Worm (Caenorhabditis elegans): ENCODE results near the gene kel-1.
A peak's percentile ranks its signal among the peaks of the same experiment; 100 is the strongest.

kel-1 gene

ce11 chrII:11713569-11713968 lies 24.8 kb downstream of the kel-1 start, which contains the start of gene F13D12.10:
Gene F13D12.10 (plus strand): TSS chrII:11713799.
- no peak for TF ChIP-seq dao-5 (tag; optimal IDR thresholded peaks at IDR 0.05)
- TF ChIP-seq him-1 (tag; optimal IDR thresholded peaks at IDR 0.05): no peak
- no peak for TF ChIP-seq W03F9.2 (tag; optimal IDR thresholded peaks at IDR 0.05)

DNA sequence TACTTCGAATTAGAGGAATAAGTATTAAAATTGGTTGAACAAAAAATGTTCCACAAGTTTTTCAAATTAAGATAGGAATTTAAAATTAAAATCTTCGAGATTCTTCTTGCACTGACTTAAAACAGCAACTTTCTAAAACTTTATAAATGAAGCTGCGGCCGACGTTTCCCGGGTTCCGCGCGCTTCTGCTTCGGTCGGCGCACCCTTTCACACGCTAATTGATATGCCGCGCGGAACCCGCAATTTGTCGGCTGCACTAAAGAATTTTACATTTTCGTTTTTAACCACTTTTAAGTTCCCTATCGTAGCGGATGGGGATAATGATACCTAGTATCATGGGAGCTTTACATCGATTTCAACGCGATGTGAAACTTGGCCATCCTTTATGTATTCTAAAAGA lies 26.0 kb downstream of the kel-1 start:
- TF ChIP-seq W03F9.2 (tag; optimal IDR thresholded peaks at IDR 0.05) (no peak), him-1 (tag; optimal IDR thresholded peaks at IDR 0.05) (no peak), dao-5 (tag; optimal IDR thresholded peaks at IDR 0.05) (no peak)

- TF ChIP-seq W03F9.2 (tag; optimal IDR thresholded peaks at IDR 0.05) (no peak), him-1 (tag; optimal IDR thresholded peaks at IDR 0.05) (no peak), dao-5 (tag; optimal IDR thresholded peaks at IDR 0.05) (no peak)
Measured at ce11 chrII:11719533-11719932, 30.8 kb downstream of the kel-1 start.

DNA sequence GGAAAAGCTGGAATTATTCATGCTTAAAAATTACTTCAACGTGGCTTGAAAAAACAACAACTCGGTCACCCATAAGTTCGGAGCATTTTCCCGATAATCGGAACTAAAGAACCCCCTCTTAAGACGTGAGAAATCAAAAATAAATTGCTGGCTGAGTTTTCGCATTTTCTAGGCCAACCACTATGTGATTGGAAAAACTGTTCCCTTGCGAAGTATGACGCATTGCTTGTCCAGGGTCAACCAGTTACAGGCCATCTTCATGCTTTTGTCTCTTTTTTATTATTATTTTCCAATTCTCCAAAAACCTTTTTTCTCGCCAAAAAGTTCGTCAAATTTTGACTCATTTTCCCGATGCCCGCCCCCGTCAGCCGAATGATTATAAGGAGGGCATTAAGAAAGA lies 31.4 kb downstream of the kel-1 start, which contains the start of gene F13D12.3:
Gene F13D12.3 (plus strand): TSS at position 301 of the 400 bp plus-strand sequence.
- TF ChIP-seq W03F9.2 (tag; optimal IDR thresholded peaks at IDR 0.05): no peak
- no peak for TF ChIP-seq him-1 (tag; optimal IDR thresholded peaks at IDR 0.05)
- no peak for TF ChIP-seq dao-5 (tag; optimal IDR thresholded peaks at IDR 0.05)

- TF ChIP-seq W03F9.2 (tag; optimal IDR thresholded peaks at IDR 0.05) (no peak), dao-5 (tag; optimal IDR thresholded peaks at IDR 0.05) (no peak), him-1 (tag; optimal IDR thresholded peaks at IDR 0.05) (no peak)
Measured at ce11 chrII:11720819-11721218, 32.1 kb downstream of the kel-1 start.

ce11 chrII:11721604-11722003 lies 32.9 kb downstream of the kel-1 start:
- no peak for TF ChIP-seq W03F9.2 (tag; optimal IDR thresholded peaks at IDR 0.05)
- TF ChIP-seq him-1 (tag; optimal IDR thresholded peaks at IDR 0.05): no peak
- no peak for TF ChIP-seq dao-5 (tag; optimal IDR thresholded peaks at IDR 0.05)

DNA sequence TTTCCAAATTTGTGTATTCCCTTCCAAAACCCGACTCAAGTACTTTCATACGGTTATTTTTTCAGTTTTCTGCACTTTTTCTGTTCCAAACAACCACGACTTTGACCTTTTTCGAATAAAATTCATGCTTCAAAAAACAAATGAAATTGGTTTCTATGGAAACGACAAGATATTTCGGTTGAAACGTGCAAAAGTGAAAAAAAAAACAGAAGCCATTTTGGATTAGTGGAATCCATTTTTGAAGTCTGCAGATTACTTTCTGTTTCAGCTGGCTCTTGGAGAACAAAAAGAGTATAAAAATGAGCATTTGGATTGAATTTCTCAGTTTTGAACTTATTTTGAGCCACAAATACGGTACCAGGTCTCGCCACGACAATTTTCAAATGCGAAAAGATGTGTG lies 33.4 kb downstream of the kel-1 start:
- no peak for TF ChIP-seq dao-5 (tag; optimal IDR thresholded peaks at IDR 0.05)

DNA sequence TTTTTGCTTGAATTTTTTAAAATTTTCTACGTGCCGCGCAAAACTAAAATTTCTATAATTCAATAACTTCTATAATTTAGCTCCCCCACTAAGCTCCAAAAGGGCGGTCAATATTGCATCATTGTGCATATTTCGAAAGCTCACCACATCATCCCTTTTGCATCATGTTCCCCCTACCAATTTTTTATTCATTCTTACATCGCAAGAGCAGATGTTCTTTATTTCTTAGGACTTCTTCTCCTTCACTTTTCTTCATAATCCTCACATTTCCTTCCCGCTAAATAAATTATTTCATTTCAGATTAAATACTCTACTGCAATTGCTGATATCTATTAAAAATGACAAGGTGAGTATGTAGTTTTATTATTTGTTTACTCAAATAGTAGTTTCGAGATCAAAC lies 35.2 kb downstream of the kel-1 start, which contains the start of gene ldh-1:
Gene ldh-1 (plus strand): TSS at position 301 of the 400 bp plus-strand sequence.
- TF ChIP-seq him-1 (tag; optimal IDR thresholded peaks at IDR 0.05) (no peak), dao-5 (tag; optimal IDR thresholded peaks at IDR 0.05) (no peak), W03F9.2 (tag; optimal IDR thresholded peaks at IDR 0.05) (no peak)

ce11 chrII:11724362-11724761 lies 35.6 kb downstream of the kel-1 start:
- TF ChIP-seq dao-5 (tag; optimal IDR thresholded peaks at IDR 0.05) (no peak), W03F9.2 (tag; optimal IDR thresholded peaks at IDR 0.05) (no peak), him-1 (tag; optimal IDR thresholded peaks at IDR 0.05) (no peak)

DNA sequence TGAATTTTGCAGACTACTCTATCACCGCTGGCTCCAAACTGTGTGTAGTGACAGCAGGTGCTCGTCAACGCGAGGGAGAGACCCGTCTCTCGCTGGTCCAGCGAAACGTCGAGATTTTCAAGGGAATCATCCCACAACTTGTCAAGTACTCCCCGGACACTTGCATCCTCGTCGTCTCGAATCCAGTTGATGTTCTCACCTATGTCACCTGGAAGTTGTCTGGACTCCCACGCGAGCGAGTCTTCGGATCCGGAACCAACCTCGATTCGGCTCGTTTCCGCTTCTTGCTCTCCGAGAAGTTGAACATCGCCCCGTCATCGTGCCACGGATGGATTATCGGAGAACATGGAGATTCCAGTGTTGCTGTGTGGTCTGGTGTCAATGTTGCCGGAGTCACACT lies 36.9 kb downstream of the kel-1 start:
- no peak for TF ChIP-seq him-1 (tag; optimal IDR thresholded peaks at IDR 0.05)

- TF ChIP-seq dao-5 (tag; optimal IDR thresholded peaks at IDR 0.05) (no peak), W03F9.2 (tag; optimal IDR thresholded peaks at IDR 0.05) (peak; percentile 38), him-1 (tag; optimal IDR thresholded peaks at IDR 0.05) (no peak)
Measured at ce11 chrII:11726470-11727106, 37.8 kb downstream of the kel-1 start, which contains the start of gene F13D12.5. Gene F13D12.5 (plus strand): TSS chrII:11726814.

DNA sequence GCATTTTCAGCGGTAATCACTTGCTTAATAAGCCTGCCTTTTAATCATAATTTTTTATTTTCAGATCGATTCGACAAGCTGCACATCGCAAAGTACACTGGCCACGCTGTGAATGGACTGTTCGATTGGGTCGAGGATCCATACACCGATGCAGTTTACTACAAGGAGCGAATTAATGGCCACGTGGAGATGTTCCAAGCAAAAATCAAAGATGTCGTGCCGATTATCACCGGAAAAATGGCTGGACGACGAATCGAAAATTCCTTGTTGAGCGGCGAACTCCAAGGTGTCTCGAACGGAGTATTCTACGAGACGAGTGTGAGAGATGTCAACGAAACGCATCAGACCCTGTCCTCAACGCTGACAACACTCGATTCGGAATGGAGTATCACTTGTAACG lies 38.7 kb downstream of the kel-1 start:
- no peak for TF ChIP-seq him-1 (tag; optimal IDR thresholded peaks at IDR 0.05)
- TF ChIP-seq W03F9.2 (tag; optimal IDR thresholded peaks at IDR 0.05): no peak

- TF ChIP-seq W03F9.2 (tag; optimal IDR thresholded peaks at IDR 0.05): no peak
- no peak for TF ChIP-seq dao-5 (tag; optimal IDR thresholded peaks at IDR 0.05)
- TF ChIP-seq him-1 (tag; optimal IDR thresholded peaks at IDR 0.05): no peak
Measured at ce11 chrII:11728545-11729105, 39.9 kb downstream of the kel-1 start, which contains the start of gene alh-8. Gene alh-8 (plus strand): TSS chrII:11729055.

- TF ChIP-seq dao-5 (tag; optimal IDR thresholded peaks at IDR 0.05): no peak
- TF ChIP-seq him-1 (tag; optimal IDR thresholded peaks at IDR 0.05): no peak
- TF ChIP-seq W03F9.2 (tag; optimal IDR thresholded peaks at IDR 0.05): no peak
Measured at ce11 chrII:11729757-11730535, 41.2 kb downstream of the kel-1 start.
